Fruit fly (Drosophila melanogaster) whole organism, embryonic: Measurements from ENCODE around the gene SelT.
A peak's percentile ranks its signal among the peaks of the same experiment; 100 is the strongest.

Experiments
- Bgb ChIP-seq: fragments of 200-800 bp; sonication (Bioruptor generic); IDR thresholded peaks from 2 replicates; pipeline ENCODE4 v1.3.6; 2022; ENCODE audit warnings: missing biosample characterization, missing genetic modification characterization; ENCODE audit not compliant: partially characterized antibody
- CG10431 ChIP-seq: fragments of 200-800 bp; sonication (Bioruptor generic); optimal IDR thresholded peaks from 3 replicates; lab custom pipeline; 2018; ENCODE audit warnings: missing biosample characterization, mild to moderate bottlenecking, missing genetic modification characterization
- CG11560 ChIP-seq: fragments of 200-800 bp; sonication (Bioruptor generic); IDR thresholded peaks from 3 replicates; pipeline ENCODE4 v1.3.6; 2022; ENCODE audit warnings: missing biosample characterization, missing genetic modification characterization
- CG13287 ChIP-seq: fragments of 200-800 bp; sonication (Bioruptor generic); IDR thresholded peaks from 2 replicates; pipeline ENCODE4 v1.3.6; 2022; ENCODE audit warnings: missing biosample characterization, missing genetic modification characterization; ENCODE audit not compliant: partially characterized antibody
- CG13424 ChIP-seq: fragments of 200-800 bp; sonication (Bioruptor generic); optimal IDR thresholded peaks from 2 replicates; lab custom pipeline; 2019; ENCODE audit warnings: missing biosample characterization, mild to moderate bottlenecking, missing genetic modification characterization, moderate library complexity
- CG13775 ChIP-seq: fragments of 200-800 bp; sonication (Bioruptor generic); optimal IDR thresholded peaks from 3 replicates; lab custom pipeline; 2017; ENCODE audit warnings: missing biosample characterization, mild to moderate bottlenecking, missing genetic modification characterization
- CG15479 ChIP-seq: fragments of 200-800 bp; sonication (Bioruptor generic); optimal IDR thresholded peaks from 3 replicates; lab custom pipeline; 2019; ENCODE audit warnings: missing biosample characterization, mild to moderate bottlenecking, missing genetic modification characterization, moderate library complexity
- CG15601 ChIP-seq: fragments of 200-800 bp; sonication (Bioruptor generic); optimal IDR thresholded peaks from 3 replicates; lab custom pipeline; 2019; ENCODE audit warnings: missing biosample characterization, mild to moderate bottlenecking, missing genetic modification characterization, moderate library complexity
- CG1603 ChIP-seq: fragments of 200-800 bp; sonication (Bioruptor generic); optimal IDR thresholded peaks from 2 replicates; lab custom pipeline; 2019; ENCODE audit warnings: missing biosample characterization, mild to moderate bottlenecking, missing genetic modification characterization, moderate library complexity
- CG2199 ChIP-seq: fragments of 200-800 bp; sonication (Bioruptor generic); IDR thresholded peaks from 3 replicates; pipeline ENCODE4 v1.3.6; 2022; ENCODE audit warnings: missing biosample characterization, missing genetic modification characterization
- CG30020 ChIP-seq: fragments of 200-800 bp; optimal IDR thresholded peaks from 2 replicates; lab custom pipeline; 2019; ENCODE audit warnings: missing biosample characterization, mild to moderate bottlenecking, missing genetic modification characterization, moderate library complexity
- CG32532 ChIP-seq: fragments of 200-800 bp; sonication (Bioruptor generic); IDR thresholded peaks from 2 replicates; pipeline ENCODE4 v1.3.6; 2022; ENCODE audit warnings: missing biosample characterization, missing genetic modification characterization
- CG32772 ChIP-seq: fragments of 200-800 bp; sonication (Bioruptor generic); IDR thresholded peaks from 2 replicates; pipeline ENCODE4 v1.3.6; 2022; ENCODE audit warnings: missing biosample characterization, missing genetic modification characterization
- CG6765 ChIP-seq: fragments of 200-800 bp; sonication (Bioruptor generic); optimal IDR thresholded peaks from 3 replicates; lab custom pipeline; 2017; ENCODE audit warnings: missing biosample characterization, mild to moderate bottlenecking, missing genetic modification characterization
- CG7556 ChIP-seq: fragments of 200-800 bp; sonication (Bioruptor generic); optimal IDR thresholded peaks from 2 replicates; lab custom pipeline; 2017; ENCODE audit warnings: missing biosample characterization, mild to moderate bottlenecking, missing genetic modification characterization
- CG7928 ChIP-seq: fragments of 200-800 bp; sonication (Bioruptor generic); optimal IDR thresholded peaks from 2 replicates; lab custom pipeline; 2017; ENCODE audit warnings: missing biosample characterization, mild to moderate bottlenecking, missing genetic modification characterization
- CG8089 ChIP-seq: fragments of 200-800 bp; sonication (Bioruptor generic); optimal IDR thresholded peaks from 3 replicates; lab custom pipeline; 2016; ENCODE audit warnings: missing biosample characterization, missing genetic modification characterization
- CG9797 ChIP-seq: fragments of 200-800 bp; sonication (Bioruptor generic); optimal IDR thresholded peaks from 3 replicates; lab custom pipeline; 2018; ENCODE audit warnings: missing biosample characterization, mild to moderate bottlenecking, missing genetic modification characterization
- CG9932 ChIP-seq: fragments of 200-800 bp; sonication (Bioruptor generic); IDR thresholded peaks from 2 replicates; pipeline ENCODE4 v1.3.6; 2022; ENCODE audit warnings: missing biosample characterization, missing genetic modification characterization
- CrebB ChIP-seq: fragments of 200-800 bp; sonication (Bioruptor generic); optimal IDR thresholded peaks from 3 replicates; lab custom pipeline; 2018; ENCODE audit warnings: missing biosample characterization, mild to moderate bottlenecking, missing genetic modification characterization
- Dek ChIP-seq: fragments of 200-800 bp; sonication (Bioruptor generic); optimal IDR thresholded peaks from 3 replicates; lab custom pipeline; 2019; ENCODE audit warnings: missing biosample characterization, mild to moderate bottlenecking, missing genetic modification characterization, moderate library complexity
- Fer3 ChIP-seq: fragments of 200-800 bp; sonication (Bioruptor generic); optimal IDR thresholded peaks from 2 replicates; lab custom pipeline; 2018; ENCODE audit warnings: missing biosample characterization, mild to moderate bottlenecking, missing genetic modification characterization, moderate library complexity
- HLH54F ChIP-seq: fragments of 200-800 bp; sonication (Bioruptor generic); optimal IDR thresholded peaks from 3 replicates; lab custom pipeline; 2016; ENCODE audit warnings: missing biosample characterization, missing genetic modification characterization
- Hr51 ChIP-seq, 2 experiments: fragments of 200-800 bp; sonication (Bioruptor generic); optimal IDR thresholded peaks; 2 replicates in 1 of 2; 3 replicates in 1 of 2; lab custom pipeline; 2016 to 2018; ENCODE audit warnings: missing biosample characterization in 2 of 2, missing genetic modification characterization in 2 of 2, mild to moderate bottlenecking in 1 of 2, moderate library complexity in 1 of 2
- Hsf ChIP-seq: fragments of 200-800 bp; sonication (Bioruptor generic); optimal IDR thresholded peaks from 3 replicates; lab custom pipeline; 2016; ENCODE audit warnings: missing biosample characterization, missing genetic modification characterization
- Mad ChIP-seq: fragments of 200-800 bp; sonication (Bioruptor generic); optimal IDR thresholded peaks from 2 replicates; lab custom pipeline; 2016; ENCODE audit warnings: missing biosample characterization, missing genetic modification characterization
- Mes4 ChIP-seq: fragments of 200-800 bp; sonication (Bioruptor generic); optimal IDR thresholded peaks from 2 replicates; lab custom pipeline; 2016; ENCODE audit warnings: missing biosample characterization, missing genetic modification characterization
- NC2α ChIP-seq: fragments of 200-800 bp; sonication (Bioruptor generic); optimal IDR thresholded peaks from 2 replicates; lab custom pipeline; 2016; ENCODE audit warnings: missing biosample characterization, missing genetic modification characterization
- NC2β ChIP-seq: fragments of 200-800 bp; sonication (Bioruptor generic); optimal IDR thresholded peaks from 2 replicates; lab custom pipeline; 2016; ENCODE audit warnings: missing biosample characterization, missing genetic modification characterization
- Opbp ChIP-seq: fragments of 200-800 bp; sonication (Bioruptor generic); IDR thresholded peaks from 3 replicates; pipeline ENCODE4 v1.3.6; 2022; ENCODE audit warnings: missing biosample characterization, missing genetic modification characterization; ENCODE audit not compliant: partially characterized antibody
- Rx ChIP-seq: fragments of 200-800 bp; sonication (Bioruptor generic); IDR thresholded peaks from 2 replicates; pipeline ENCODE4 v1.3.6; 2022; ENCODE audit warnings: missing biosample characterization, missing genetic modification characterization
- Scr ChIP-seq: fragments of 200-800 bp; sonication (Bioruptor generic); IDR thresholded peaks from 2 replicates; pipeline ENCODE4 v1.3.6; 2022; ENCODE audit warnings: missing biosample characterization, missing genetic modification characterization; ENCODE audit not compliant: partially characterized antibody
- Taf1 ChIP-seq: fragments of 200-800 bp; sonication (Bioruptor generic); IDR thresholded peaks from 2 replicates; pipeline ENCODE4 v1.3.6; 2022; ENCODE audit warnings: missing biosample characterization, missing genetic modification characterization
- bowl ChIP-seq: fragments of 200-800 bp; sonication (Bioruptor generic); IDR thresholded peaks from 2 replicates; pipeline ENCODE4 v1.3.6; 2022; ENCODE audit warnings: missing biosample characterization, missing genetic modification characterization
- br ChIP-seq: fragments of >200 bp; optimal IDR thresholded peaks from 2 replicates; lab custom pipeline; 2017
- caup ChIP-seq: fragments of 200-800 bp; sonication (Bioruptor generic); optimal IDR thresholded peaks from 3 replicates; lab custom pipeline; 2017; ENCODE audit warnings: missing biosample characterization, mild to moderate bottlenecking, missing genetic modification characterization, moderate library complexity; ENCODE audit not compliant: severe bottlenecking
- chinmo ChIP-seq: fragments of 200-800 bp; sonication (Bioruptor generic); IDR thresholded peaks from 4 replicates; pipeline ENCODE4 v1.3.6; 2022; ENCODE audit warnings: missing biosample characterization, missing genetic modification characterization; ENCODE audit not compliant: partially characterized antibody
- ci ChIP-seq: fragments of 200-800 bp; sonication (Bioruptor generic); IDR thresholded peaks from 3 replicates; pipeline ENCODE4 v1.3.6; 2022; ENCODE audit warnings: missing biosample characterization, missing genetic modification characterization
- ftz-f1 ChIP-seq: fragments of 200-800 bp; sonication (Bioruptor generic); optimal IDR thresholded peaks from 2 replicates; lab custom pipeline; 2016; ENCODE audit warnings: missing biosample characterization, missing genetic modification characterization
- gcm ChIP-seq: fragments of 200-800 bp; sonication (Bioruptor generic); optimal IDR thresholded peaks from 2 replicates; lab custom pipeline; 2019; ENCODE audit warnings: missing biosample characterization, mild to moderate bottlenecking, missing genetic modification characterization, moderate library complexity
- grau ChIP-seq: fragments of 200-800 bp; optimal IDR thresholded peaks from 3 replicates; lab custom pipeline; 2019; ENCODE audit warnings: missing biosample characterization, mild to moderate bottlenecking, missing genetic modification characterization, moderate library complexity
- knrl ChIP-seq: fragments of 200-800 bp; sonication (Bioruptor generic); IDR thresholded peaks from 3 replicates; pipeline ENCODE4 v1.3.6; 2022; ENCODE audit warnings: missing biosample characterization, missing genetic modification characterization; ENCODE audit not compliant: partially characterized antibody
- lilli ChIP-seq: fragments of 200-800 bp; sonication (Bioruptor generic); optimal IDR thresholded peaks from 3 replicates; lab custom pipeline; 2016; ENCODE audit warnings: missing biosample characterization, missing genetic modification characterization
- ro ChIP-seq: fragments of 200-800 bp; sonication (Bioruptor generic); IDR thresholded peaks from 2 replicates; pipeline ENCODE4 v1.3.6; 2022; ENCODE audit warnings: missing biosample characterization, missing genetic modification characterization
- sens ChIP-seq: fragments of 200-800 bp; sonication (Bioruptor generic); peaks from one replicate; lab custom pipeline; 2016; ENCODE audit warnings: missing biosample characterization, missing genetic modification characterization
- sens-2 ChIP-seq: fragments of 200-800 bp; sonication (Bioruptor generic); IDR thresholded peaks from 2 replicates; pipeline ENCODE4 v1.3.6; 2022; ENCODE audit warnings: missing biosample characterization, missing genetic modification characterization
- sob ChIP-seq: fragments of 200-800 bp; sonication (Bioruptor generic); IDR thresholded peaks from 2 replicates; pipeline ENCODE4 v1.3.6; 2022; ENCODE audit warnings: missing biosample characterization, missing genetic modification characterization
- sug ChIP-seq: fragments of 200-800 bp; optimal IDR thresholded peaks from 2 replicates; lab custom pipeline; 2019; ENCODE audit warnings: missing biosample characterization, mild to moderate bottlenecking, missing genetic modification characterization, moderate library complexity
- tup ChIP-seq: fragments of 200-800 bp; sonication (Bioruptor generic); optimal IDR thresholded peaks from 2 replicates; lab custom pipeline; 2016; ENCODE audit warnings: missing biosample characterization, mild to moderate bottlenecking, missing genetic modification characterization, moderate library complexity
- tx ChIP-seq: fragments of 200-800 bp; sonication (Bioruptor generic); optimal IDR thresholded peaks from 2 replicates; lab custom pipeline; 2016; ENCODE audit warnings: missing biosample characterization, missing genetic modification characterization
- vvl ChIP-seq: fragments of 200-800 bp; sonication (Bioruptor generic); IDR thresholded peaks from 2 replicates; pipeline ENCODE4 v1.3.6; 2022; ENCODE audit warnings: missing biosample characterization, missing genetic modification characterization

SelT gene

dm6 chr2L:4971329-4971798 lies 39.4 kb upstream of the SelT start, which contains the start of gene CG14043:
TSS of gene CG14043 (plus strand) at chr2L:4971702.
- TF ChIP-seq grau: peak; percentile 31
- TF ChIP-seq Hsf: peak; percentile 48
- peak; percentile 42 for TF ChIP-seq NC2β (GFP tag; lab: Kevin White, UChicago)
- TF ChIP-seq CG6765 (GFP tag; lab: Kevin White, UChicago): no peak
- peak; percentile 45 for TF ChIP-seq CG1603 (tag; lab: Kevin White, UChicago)
- no peak for TF ChIP-seq CG10431 (GFP tag; lab: Kevin White, UChicago)
- peak; percentile 2 for TF ChIP-seq CG15479 (GFP tag; lab: Kevin White, UChicago)
- no peak for TF ChIP-seq CG32772 (GFP tag; lab: Robert Waterston, UW)
- 0 out of 2 replicates have a peak, but pooled peaks have one; percentile 28 for TF ChIP-seq Scr (GFP tag; lab: Robert Waterston, UW)
- no peak; the same call in 2 of the 3 replicates for TF ChIP-seq knrl (GFP tag; lab: Robert Waterston, UW)
- TF ChIP-seq Taf1 (GFP tag; lab: Robert Waterston, UW): no peak
- peak; percentile 42 for TF ChIP-seq CG13424 (tag; lab: Kevin White, UChicago)
- peak; percentile 37; the same call in 1 of the 2 replicates for TF ChIP-seq CG9932 (GFP tag; lab: Robert Waterston, UW)
- no peak for TF ChIP-seq Bgb
- no peak for TF ChIP-seq tup
- TF ChIP-seq ro: no peak
- TF ChIP-seq CG32532 (GFP tag; lab: Robert Waterston, UW): 0 out of 2 replicates have a peak, but pooled peaks have one; percentile 21
- TF ChIP-seq sug (tag; lab: Kevin White, UChicago): peak; percentile 46
- TF ChIP-seq Fer3 (tag; lab: Kevin White, UChicago): no peak
- TF ChIP-seq CG8089 (GFP tag; lab: Kevin White, UChicago): no peak
- no peak for TF ChIP-seq Opbp
- peak; percentile 44 for TF ChIP-seq CG30020
- TF ChIP-seq ftz-f1: peak; percentile 21
- TF ChIP-seq CG15601 (tag; lab: Kevin White, UChicago): peak; percentile 51
- peak; percentile 32; the same call in 1 of the 3 replicates for TF ChIP-seq CG11560 (tag; lab: Robert Waterston, UW)
- TF ChIP-seq tx (GFP tag; lab: Kevin White, UChicago): no peak
- peak; percentile 31 for TF ChIP-seq CG13775 (GFP tag; lab: Kevin White, UChicago)
- peak; percentile 91 for TF ChIP-seq CG7928 (GFP tag; lab: Kevin White, UChicago)
- no peak for TF ChIP-seq bowl (GFP tag; lab: Robert Waterston, UW)
- no peak for TF ChIP-seq br
- TF ChIP-seq CrebB: no peak
- TF ChIP-seq vvl (GFP tag; lab: Robert Waterston, UW): no peak
- 0 out of 2 replicates have a peak, but pooled peaks have one; percentile 9 for TF ChIP-seq sob (GFP tag; lab: Robert Waterston, UW)
- TF ChIP-seq Mad: no peak
- TF ChIP-seq lilli (GFP tag; lab: Kevin White, UChicago): peak; percentile 33
- TF ChIP-seq Dek (tag; lab: Kevin White, UChicago): peak; percentile 53
- no peak for TF ChIP-seq caup (GFP tag; lab: Kevin White, UChicago)
- TF ChIP-seq Rx (GFP tag; lab: Robert Waterston, UW): no peak
- peak; percentile 48 for TF ChIP-seq CG13287 (GFP tag; lab: Robert Waterston, UW)
- no peak for TF ChIP-seq CG7556 (GFP tag; lab: Kevin White, UChicago)
- TF ChIP-seq CG2199: no peak
- no peak for TF ChIP-seq Mes4 (GFP tag; lab: Kevin White, UChicago)
- no peak for TF ChIP-seq sens-2 (GFP tag; lab: Robert Waterston, UW)
- TF ChIP-seq CG9797 (GFP tag; lab: Kevin White, UChicago): peak; percentile 99
- no peak for TF ChIP-seq gcm
- TF ChIP-seq sens (GFP tag; lab: Kevin White, UChicago): peak; percentile 85
- TF ChIP-seq ci (GFP tag; lab: Robert Waterston, UW): no peak
- no peak for TF ChIP-seq NC2α (GFP tag; lab: Kevin White, UChicago)
- TF ChIP-seq chinmo: no peak
- TF ChIP-seq Hr51 (GFP tag; optimal IDR thresholded peaks at IDR 0.05; lab: Kevin White, UChicago): no peak
- TF ChIP-seq HLH54F (GFP tag; lab: Kevin White, UChicago): no peak
